Fruit fly (Drosophila melanogaster): ENCODE data around the gene CG17350.

CG17350 gene

DNA sequence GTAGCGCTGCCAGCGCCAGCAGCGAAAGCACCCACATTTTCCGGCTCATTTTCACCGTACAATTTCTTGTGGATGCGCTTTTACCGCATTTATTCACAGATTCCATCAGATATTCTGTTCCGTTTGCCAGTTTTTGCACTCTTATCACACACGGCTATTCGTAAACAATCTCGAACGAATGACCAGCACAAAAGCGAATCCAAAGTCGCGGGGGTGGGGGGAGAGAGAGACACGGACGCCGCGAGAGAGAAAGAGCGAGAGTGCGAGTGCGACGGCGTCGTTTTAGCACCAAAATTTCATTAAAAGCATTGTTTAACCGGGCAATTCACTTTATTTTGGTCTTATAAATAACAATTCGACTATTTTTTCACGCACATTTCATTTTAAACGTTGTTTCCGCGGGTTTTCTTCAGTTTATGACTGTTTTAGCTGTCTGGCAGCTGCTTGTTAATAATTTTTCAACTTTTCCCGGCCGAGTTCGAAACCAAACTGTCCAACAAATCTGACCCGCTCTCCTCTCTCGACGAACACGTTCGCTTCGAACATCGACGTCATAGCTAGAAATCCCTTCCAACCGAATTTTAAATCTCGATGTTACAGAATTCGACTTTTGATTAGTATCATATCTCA lies 17.9 kb upstream of the CG17350 start, which contains the start of gene dnt (continued):
- TF ChIP-seq CHES-1-like (GFP tag; optimal IDR thresholded peaks at IDR 0.05): no peak
- no peak for TF ChIP-seq mam (GFP tag; optimal IDR thresholded peaks at IDR 0.05)
- TF ChIP-seq CG4282 (GFP tag; optimal IDR thresholded peaks at IDR 0.05): no peak
- no peak for TF ChIP-seq p53 (GFP tag; optimal IDR thresholded peaks at IDR 0.05)
- no peak for TF ChIP-seq Ada2b (GFP tag; IDR thresholded peaks at IDR 0.05)
- no peak for TF ChIP-seq disco-r (GFP tag; optimal IDR thresholded peaks at IDR 0.05)
- peak; percentile 40 for TF ChIP-seq ewg (GFP tag; optimal IDR thresholded peaks at IDR 0.05)
- TF ChIP-seq CG4404 (GFP tag; IDR thresholded peaks at IDR 0.05): no peak
- no peak for TF ChIP-seq Asciz (GFP tag; optimal IDR thresholded peaks at IDR 0.05)
- no peak for TF ChIP-seq CG16813 (GFP tag; IDR thresholded peaks at IDR 0.05; ENCODE audit: partially characterized antibody)
- TF ChIP-seq hbn (GFP tag; IDR thresholded peaks at IDR 0.05; ENCODE audit: partially characterized antibody): peak; percentile 47; the same call in 1 of the 2 replicates
- TF ChIP-seq CG2120 (GFP tag; optimal IDR thresholded peaks at IDR 0.05): no peak
- TF ChIP-seq CG18011 (GFP tag; optimal IDR thresholded peaks at IDR 0.05): no peak
- TF ChIP-seq CG13287 (GFP tag; IDR thresholded peaks at IDR 0.05; ENCODE audit: partially characterized antibody): peak; percentile 25; the same call in 1 of the 2 replicates
- no peak for TF ChIP-seq CG17361 (GFP tag; IDR thresholded peaks at IDR 0.05)
- no peak for TF ChIP-seq exex (tag; optimal IDR thresholded peaks at IDR 0.05)
- no peak for TF ChIP-seq fd96Cb (tag; optimal IDR thresholded peaks at IDR 0.05)
- no peak for TF ChIP-seq CG1603 (tag; optimal IDR thresholded peaks at IDR 0.05)
- no peak for TF ChIP-seq CG11504 (tag; optimal IDR thresholded peaks at IDR 0.05)
- TF ChIP-seq caup (GFP tag; optimal IDR thresholded peaks at IDR 0.05; ENCODE audit: severe bottlenecking): no peak
- peak; percentile 51 for TF ChIP-seq CG1832 (GFP tag; optimal IDR thresholded peaks at IDR 0.05)
- TF ChIP-seq maf-S (GFP tag; optimal IDR thresholded peaks at IDR 0.05): no peak
- TF ChIP-seq dmrt99B (tag; optimal IDR thresholded peaks at IDR 0.05): no peak
- 0 out of 2 replicates have a peak, but pooled peaks have one; percentile 20 for TF ChIP-seq crol (GFP tag; IDR thresholded peaks at IDR 0.05)
- TF ChIP-seq CG12299 (tag; optimal IDR thresholded peaks at IDR 0.05): no peak
- no peak for TF ChIP-seq CG7786 (GFP tag; optimal IDR thresholded peaks at IDR 0.05)
- no peak for TF ChIP-seq nerfin-2 (GFP tag; IDR thresholded peaks at IDR 0.05; ENCODE audit: partially characterized antibody)
- TF ChIP-seq HLH4C (GFP tag; IDR thresholded peaks at IDR 0.05; ENCODE audit: partially characterized antibody): 0 out of 3 replicates have a peak, but pooled peaks have one; percentile 38
- TF ChIP-seq CG7928 (GFP tag; optimal IDR thresholded peaks at IDR 0.05): no peak
- peak; percentile 46 for TF ChIP-seq sens (GFP tag)
- peak; percentile 88 for TF ChIP-seq nerfin-1 (tag; optimal IDR thresholded peaks at IDR 0.05)
- TF ChIP-seq eve (GFP tag; optimal IDR thresholded peaks at IDR 0.05): no peak
- no peak for TF ChIP-seq Med (GFP tag)
- TF ChIP-seq CG12942 (GFP tag; optimal IDR thresholded peaks at IDR 0.05): no peak
- TF ChIP-seq CG30431 (GFP tag; optimal IDR thresholded peaks at IDR 0.05): no peak
- no peak for TF ChIP-seq CG14667 (GFP tag; IDR thresholded peaks at IDR 0.05)
- TF ChIP-seq CG6813 (GFP tag; optimal IDR thresholded peaks at IDR 0.05): no peak
- no peak for TF ChIP-seq tll (GFP tag; optimal IDR thresholded peaks at IDR 0.05)
- TF ChIP-seq CG15479 (GFP tag; optimal IDR thresholded peaks at IDR 0.05): no peak
- TF ChIP-seq unc-4 (GFP tag; IDR thresholded peaks at IDR 0.05; ENCODE audit: partially characterized antibody): no peak
- no peak for TF ChIP-seq Oli (tag; optimal IDR thresholded peaks at IDR 0.05)
- TF ChIP-seq Hr39 (optimal IDR thresholded peaks at IDR 0.05): no peak
- no peak for TF ChIP-seq CG18262 (tag; optimal IDR thresholded peaks at IDR 0.05)
- TF ChIP-seq Mad (GFP tag; optimal IDR thresholded peaks at IDR 0.05): no peak
- TF ChIP-seq NC2β (GFP tag; optimal IDR thresholded peaks at IDR 0.05): no peak
- TF ChIP-seq en (GFP tag; optimal IDR thresholded peaks at IDR 0.05): no peak
- TF ChIP-seq CG6654 (GFP tag; optimal IDR thresholded peaks at IDR 0.05): peak; percentile 71
- TF ChIP-seq CG33213 (GFP tag; optimal IDR thresholded peaks at IDR 0.05): no peak
- TF ChIP-seq gfzf (GFP tag; optimal IDR thresholded peaks at IDR 0.05): no peak
